Fruit fly (Drosophila melanogaster) whole organism, embryonic: Measurements from ENCODE around the gene CG18258.

Experiments
- Atf-2 ChIP-seq: fragments of 200-800 bp; sonication (Bioruptor generic); optimal IDR thresholded peaks from 2 replicates; lab custom pipeline; 2016; ENCODE audit warnings: missing biosample characterization, missing genetic modification characterization
- Blimp-1 ChIP-seq: fragments of 200-800 bp; sonication (Bioruptor generic); optimal IDR thresholded peaks from 3 replicates; lab custom pipeline; 2018; ENCODE audit warnings: missing biosample characterization, missing genetic modification characterization, mild to moderate bottlenecking, moderate library complexity, missing genetic modification reagents
- CG10267 ChIP-seq: fragments of 200-800 bp; sonication (Bioruptor generic); optimal IDR thresholded peaks from 2 replicates; lab custom pipeline; 2018; ENCODE audit warnings: missing biosample characterization, mild to moderate bottlenecking, missing genetic modification characterization, moderate library complexity
- CG10321 ChIP-seq: fragments of 200-800 bp; sonication (Bioruptor generic); IDR thresholded peaks from 2 replicates; pipeline ENCODE4 v1.3.6; 2022; ENCODE audit warnings: missing biosample characterization, missing genetic modification characterization
- CG10979 ChIP-seq: fragments of 200-800 bp; sonication (Bioruptor generic); optimal IDR thresholded peaks from 2 replicates; lab custom pipeline; 2018; ENCODE audit warnings: missing biosample characterization, mild to moderate bottlenecking, missing genetic modification characterization, moderate library complexity
- CG14710 ChIP-seq: fragments of 200-800 bp; sonication (Bioruptor generic); optimal IDR thresholded peaks from 3 replicates; lab custom pipeline; 2019; ENCODE audit warnings: missing biosample characterization, mild to moderate bottlenecking, missing genetic modification characterization, moderate library complexity
- CG14965 ChIP-seq: fragments of 200-800 bp; sonication (Bioruptor generic); optimal IDR thresholded peaks from 2 replicates; lab custom pipeline; 2016; ENCODE audit warnings: missing biosample characterization, missing genetic modification characterization, borderline replicate concordance
- CG15601 ChIP-seq: fragments of 200-800 bp; sonication (Bioruptor generic); optimal IDR thresholded peaks from 3 replicates; lab custom pipeline; 2019; ENCODE audit warnings: missing biosample characterization, mild to moderate bottlenecking, missing genetic modification characterization, moderate library complexity
- CG17186 ChIP-seq: fragments of 200-800 bp; sonication (Bioruptor generic); optimal IDR thresholded peaks from 3 replicates; lab custom pipeline; 2017; ENCODE audit warnings: missing biosample characterization, missing genetic modification reagents, missing genetic modification characterization
- CG17359 ChIP-seq: fragments of 200-800 bp; sonication (Bioruptor generic); optimal IDR thresholded peaks from 3 replicates; lab custom pipeline; 2018; ENCODE audit warnings: missing biosample characterization, mild to moderate bottlenecking, missing genetic modification characterization, moderate library complexity
- CG17385 ChIP-seq: fragments of 200-800 bp; sonication (Bioruptor generic); optimal IDR thresholded peaks from 3 replicates; lab custom pipeline; 2018; ENCODE audit warnings: missing biosample characterization, mild to moderate bottlenecking, missing genetic modification characterization
- CG17568 ChIP-seq: fragments of 200-800 bp; sonication (Bioruptor generic); optimal IDR thresholded peaks from 2 replicates; lab custom pipeline; 2018; ENCODE audit warnings: missing biosample characterization, mild to moderate bottlenecking, missing genetic modification characterization, moderate library complexity
- CG18599 ChIP-seq: fragments of 200-800 bp; sonication (Bioruptor generic); optimal IDR thresholded peaks from 3 replicates; lab custom pipeline; 2017; ENCODE audit warnings: missing biosample characterization, missing genetic modification characterization, mild to moderate bottlenecking, moderate library complexity, missing genetic modification reagents
- CG2712 ChIP-seq: fragments of 200-800 bp; optimal IDR thresholded peaks from 3 replicates; lab custom pipeline; 2019; ENCODE audit warnings: missing biosample characterization, mild to moderate bottlenecking, missing genetic modification characterization, moderate library complexity
- CG32767 ChIP-seq: fragments of 200-800 bp; sonication (Bioruptor generic); IDR thresholded peaks from 2 replicates; pipeline ENCODE4 v1.3.6; 2022; ENCODE audit warnings: missing biosample characterization, missing genetic modification characterization
- CG3281 ChIP-seq: fragments of 200-800 bp; sonication (Bioruptor generic); optimal IDR thresholded peaks from 3 replicates; lab custom pipeline; 2017; ENCODE audit warnings: missing biosample characterization, mild to moderate bottlenecking, missing genetic modification characterization
- CG34422 ChIP-seq: fragments of 200-800 bp; sonication (Bioruptor generic); IDR thresholded peaks from 3 replicates; pipeline ENCODE4 v1.3.6; 2022; ENCODE audit warnings: missing biosample characterization, missing genetic modification characterization
- CG3995 ChIP-seq: fragments of 200-800 bp; sonication (Bioruptor generic); optimal IDR thresholded peaks from 3 replicates; lab custom pipeline; 2016; ENCODE audit warnings: missing biosample characterization, missing genetic modification characterization
- CG8388 ChIP-seq: fragments of 200-800 bp; sonication (Bioruptor generic); optimal IDR thresholded peaks from 2 replicates; lab custom pipeline; 2019; ENCODE audit warnings: missing biosample characterization, mild to moderate bottlenecking, missing genetic modification characterization, moderate library complexity
- CG8765 ChIP-seq: fragments of 200-800 bp; sonication (Bioruptor generic); IDR thresholded peaks from 2 replicates; pipeline ENCODE4 v1.3.6; 2022; ENCODE audit warnings: missing biosample characterization, missing genetic modification characterization
- CG9727 ChIP-seq: fragments of 200-800 bp; sonication (Bioruptor generic); optimal IDR thresholded peaks from 3 replicates; lab custom pipeline; 2017; ENCODE audit warnings: missing biosample characterization, mild to moderate bottlenecking, missing genetic modification characterization
- CoRest ChIP-seq: fragments of 200-800 bp; sonication (Bioruptor generic); optimal IDR thresholded peaks from 3 replicates; lab custom pipeline; 2018; ENCODE audit warnings: missing biosample characterization, mild to moderate bottlenecking, missing genetic modification characterization, moderate library complexity
- Fer1 ChIP-seq: fragments of 200-800 bp; sonication (Bioruptor generic); optimal IDR thresholded peaks from 2 replicates; lab custom pipeline; 2017; ENCODE audit warnings: missing biosample characterization, mild to moderate bottlenecking, missing genetic modification characterization
- Fer3 ChIP-seq: fragments of 200-800 bp; sonication (Bioruptor generic); optimal IDR thresholded peaks from 2 replicates; lab custom pipeline; 2018; ENCODE audit warnings: missing biosample characterization, mild to moderate bottlenecking, missing genetic modification characterization, moderate library complexity
- H15 ChIP-seq: fragments of 200-800 bp; sonication (Bioruptor generic); IDR thresholded peaks from 3 replicates; pipeline ENCODE4 v1.3.6; 2022; ENCODE audit warnings: missing biosample characterization, missing genetic modification characterization
- HmgD ChIP-seq: fragments of 200-800 bp; sonication (Bioruptor generic); optimal IDR thresholded peaks from 3 replicates; lab custom pipeline; 2016; ENCODE audit warnings: missing biosample characterization, missing genetic modification characterization
- Hr51 ChIP-seq, 2 experiments: fragments of 200-800 bp; sonication (Bioruptor generic); optimal IDR thresholded peaks; 2 replicates in 1 of 2; 3 replicates in 1 of 2; lab custom pipeline; 2016 to 2018; ENCODE audit warnings: missing biosample characterization in 2 of 2, missing genetic modification characterization in 2 of 2, mild to moderate bottlenecking in 1 of 2, moderate library complexity in 1 of 2
- Nf-YC ChIP-seq: fragments of 200-800 bp; optimal IDR thresholded peaks from 3 replicates; lab custom pipeline; 2019; ENCODE audit warnings: missing biosample characterization, mild to moderate bottlenecking, missing genetic modification characterization, moderate library complexity
- Oli ChIP-seq: fragments of 200-800 bp; sonication (Bioruptor generic); optimal IDR thresholded peaks from 2 replicates; lab custom pipeline; 2018; ENCODE audit warnings: missing biosample characterization, mild to moderate bottlenecking, missing genetic modification characterization, moderate library complexity
- Sox100B ChIP-seq: fragments of 200-800 bp; sonication (Bioruptor generic); optimal IDR thresholded peaks from 3 replicates; lab custom pipeline; 2018; ENCODE audit warnings: missing biosample characterization, mild to moderate bottlenecking, missing genetic modification characterization
- Ssrp ChIP-seq: fragments of 200-800 bp; sonication (Bioruptor generic); optimal IDR thresholded peaks from 2 replicates; lab custom pipeline; 2018; ENCODE audit warnings: missing biosample characterization, mild to moderate bottlenecking, missing genetic modification characterization, moderate library complexity
- ab ChIP-seq: fragments of 200-800 bp; sonication (Bioruptor generic); optimal IDR thresholded peaks from 2 replicates; lab custom pipeline; 2016; ENCODE audit warnings: missing biosample characterization, missing genetic modification characterization
- az2 ChIP-seq: fragments of 200-800 bp; sonication (Bioruptor generic); optimal IDR thresholded peaks from 3 replicates; lab custom pipeline; 2016; ENCODE audit warnings: missing biosample characterization, missing genetic modification characterization
- dmrt99B ChIP-seq: fragments of 200-800 bp; sonication (Bioruptor generic); optimal IDR thresholded peaks from 2 replicates; lab custom pipeline; 2018; ENCODE audit warnings: missing biosample characterization, mild to moderate bottlenecking, missing genetic modification characterization, moderate library complexity
- eve ChIP-seq, 2 experiments: fragments of >200 bp; optimal IDR thresholded peaks; 2 replicates each; lab custom pipeline; 2017; ENCODE audit warnings: missing biosample characterization in 2 of 2, missing genetic modification characterization in 2 of 2
- gcm ChIP-seq: fragments of 200-800 bp; sonication (Bioruptor generic); optimal IDR thresholded peaks from 2 replicates; lab custom pipeline; 2019; ENCODE audit warnings: missing biosample characterization, mild to moderate bottlenecking, missing genetic modification characterization, moderate library complexity
- ind ChIP-seq: fragments of 200-800 bp; sonication (Bioruptor generic); optimal IDR thresholded peaks from 3 replicates; lab custom pipeline; 2016; ENCODE audit warnings: missing biosample characterization, missing genetic modification characterization
- lmd ChIP-seq: fragments of 200-800 bp; sonication (Bioruptor generic); IDR thresholded peaks from 2 replicates; pipeline ENCODE4 v1.3.6; 2022; ENCODE audit warnings: missing biosample characterization, missing genetic modification characterization
- nmo ChIP-seq: fragments of 200-800 bp; sonication (Bioruptor generic); optimal IDR thresholded peaks from 2 replicates; lab custom pipeline; 2018; ENCODE audit warnings: missing biosample characterization, mild to moderate bottlenecking, missing genetic modification characterization, moderate library complexity
- phol ChIP-seq: fragments of 200-800 bp; sonication (Bioruptor generic); optimal IDR thresholded peaks from 3 replicates; lab custom pipeline; 2018; ENCODE audit warnings: missing biosample characterization, mild to moderate bottlenecking, missing genetic modification characterization, moderate library complexity
- prd ChIP-seq, 3 experiments: fragments of >200 bp in 2 of 3; fragments of 200-800 bp in 1 of 3; sonication (Bioruptor generic) in 1 of 3; optimal IDR thresholded peaks in 2 of 3; IDR thresholded peaks in 1 of 3; 2 replicates in 2 of 3; 3 replicates in 1 of 3; pipeline versions ENCODE4 v1.3.6 to Lab custom; 2017 to 2022; ENCODE audit warnings: missing biosample characterization in 1 of 3, missing genetic modification characterization in 1 of 3
- sisA ChIP-seq: fragments of 200-800 bp; sonication (Bioruptor generic); IDR thresholded peaks from 2 replicates; pipeline ENCODE4 v1.3.6; 2022; ENCODE audit warnings: missing biosample characterization, missing genetic modification characterization
- tgo ChIP-seq: fragments of 200-800 bp; sonication (Bioruptor generic); IDR thresholded peaks from 3 replicates; pipeline ENCODE4 v1.3.6; 2022; ENCODE audit warnings: missing biosample characterization, missing genetic modification characterization
- vvl ChIP-seq: fragments of 200-800 bp; sonication (Bioruptor generic); IDR thresholded peaks from 2 replicates; pipeline ENCODE4 v1.3.6; 2022; ENCODE audit warnings: missing biosample characterization, missing genetic modification characterization
- wdn ChIP-seq: fragments of 200-800 bp; sonication (Bioruptor generic); IDR thresholded peaks from 2 replicates; pipeline ENCODE4 v1.3.6; 2022; ENCODE audit warnings: missing biosample characterization, missing genetic modification characterization
- zfh1 ChIP-seq: fragments of 200-800 bp; sonication (Bioruptor generic); IDR thresholded peaks from 3 replicates; pipeline ENCODE4 v1.3.6; 2022; ENCODE audit warnings: missing biosample characterization, missing genetic modification characterization

Gene CG18258

DNA sequence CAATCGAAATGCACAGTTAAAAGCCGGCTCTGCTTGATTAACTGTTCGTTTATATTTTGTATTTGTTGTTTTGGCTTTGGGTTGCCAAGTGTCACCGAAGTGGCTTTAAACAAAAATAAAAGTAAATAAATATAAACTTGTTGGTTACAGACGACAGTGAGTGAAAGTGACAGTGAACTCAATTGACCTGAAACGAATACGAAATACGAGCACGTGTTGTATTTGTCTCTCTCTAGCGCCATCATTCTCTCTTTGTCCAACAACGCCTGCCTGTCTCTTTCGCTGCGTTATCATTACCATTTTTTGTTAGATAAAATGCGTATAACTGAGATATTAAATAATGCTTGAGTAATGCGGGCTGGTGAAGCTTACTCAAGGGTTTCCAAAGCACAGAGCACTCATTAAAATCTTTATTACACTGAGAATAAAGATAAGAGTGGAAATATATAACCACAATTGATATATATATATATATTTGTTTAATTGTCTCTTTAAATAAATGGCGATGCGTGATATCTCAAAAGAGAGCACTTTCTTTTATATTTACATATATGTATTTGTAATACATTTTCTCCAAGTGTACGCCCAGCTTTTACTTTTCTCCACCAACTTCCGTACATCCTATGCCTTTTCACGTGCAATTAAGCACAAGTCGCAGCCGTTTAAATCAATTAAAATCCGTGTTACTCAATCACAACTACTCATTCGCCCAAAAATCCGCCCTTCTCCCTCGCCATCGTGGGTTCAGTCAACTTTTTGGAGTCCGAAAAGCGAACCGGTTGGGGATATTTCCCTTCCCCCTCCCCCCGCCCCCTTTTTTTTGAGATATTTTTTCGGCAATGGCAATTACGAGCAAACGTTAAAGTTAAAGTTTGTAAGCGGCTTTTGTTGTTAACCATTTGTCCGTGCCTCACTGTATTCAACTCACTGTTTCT is 30.6 kb upstream of the CG18258 start (continued):
- TF ChIP-seq Ssrp (peak; percentile 39), ind (GFP tag; lab: Kevin White, UChicago) (peak; percentile 5), prd (optimal IDR thresholded peaks at IDR 0.05; lab: Kevin White, UChicago) (no peak), prd (GFP tag; IDR thresholded peaks at IDR 0.05; lab: Robert Waterston, UW) (peak; percentile 21; the same call in 1 of the 3 replicates), CG3995 (no peak), zfh1 (0 out of 3 replicates have a peak, but pooled peaks have one; percentile 15), CG10267 (tag; lab: Kevin White, UChicago) (peak; percentile 3), sisA (GFP tag; lab: Robert Waterston, UW) (peak; percentile 34; the same call in 1 of the 2 replicates), Hr51 (GFP tag; optimal IDR thresholded peaks at IDR 0.05; lab: Kevin White, UChicago) (peak in 1 of 2 experiments; percentile 43), CG17186 (GFP tag; lab: Kevin White, UChicago) (no peak), nmo (GFP tag; lab: Kevin White, UChicago) (peak; percentile 34), CG17359 (tag; lab: Kevin White, UChicago) (peak; percentile 55), HmgD (GFP tag; lab: Kevin White, UChicago) (no peak), CG10979 (tag; lab: Kevin White, UChicago) (peak; percentile 42), CoRest (peak; percentile 18), Nf-YC (tag; lab: Kevin White, UChicago) (peak; percentile 9), gcm (GFP tag; lab: Kevin White, UChicago) (peak; percentile 43), Sox100B (GFP tag; lab: Kevin White, UChicago) (peak; percentile 34), Blimp-1 (GFP tag; lab: Kevin White, UChicago) (peak; percentile 92), Oli (peak; percentile 13), Fer1 (GFP tag; lab: Kevin White, UChicago) (no peak), Fer3 (peak; percentile 23), dmrt99B (tag; lab: Kevin White, UChicago) (peak; percentile 47), CG14965 (GFP tag; lab: Kevin White, UChicago) (no peak), CG14710 (tag; lab: Kevin White, UChicago) (peak; percentile 1), phol (peak; percentile 39), CG18599 (GFP tag; lab: Kevin White, UChicago) (peak; percentile 22), CG17568 (no peak), az2 (GFP tag; lab: Kevin White, UChicago) (peak; percentile 5), Atf-2 (GFP tag; lab: Kevin White, UChicago) (no peak), lmd (GFP tag; lab: Robert Waterston, UW) (peak; percentile 24; the same call in 1 of the 2 replicates), CG34422 (no peak; the same call in 2 of the 3 replicates), wdn (0 out of 2 replicates have a peak, but pooled peaks have one; percentile 16), CG8765 (no peak), H15 (GFP tag; lab: Robert Waterston, UW) (no peak), CG2712 (tag; lab: Kevin White, UChicago) (peak; percentile 57), tgo (GFP tag; lab: Robert Waterston, UW) (peak; percentile 14; the same call in 1 of the 3 replicates), vvl (GFP tag; lab: Robert Waterston, UW) (peak; percentile 63), CG17385 (peak; percentile 3), CG9727 (GFP tag; lab: Kevin White, UChicago) (peak; percentile 37), CG15601 (tag; lab: Kevin White, UChicago) (peak; percentile 4), CG10321 (GFP tag; lab: Robert Waterston, UW) (peak; percentile 60), ab (GFP tag; lab: Kevin White, UChicago) (no peak), CG3281 (GFP tag; lab: Kevin White, UChicago) (peak; percentile 12), CG32767 (GFP tag; lab: Robert Waterston, UW) (no peak), CG8388 (peak; percentile 22), eve (GFP tag; optimal IDR thresholded peaks at IDR 0.05; lab: Kevin White, UChicago) (no peak)
